Worm (Caenorhabditis elegans) whole organism, L2 larva: ENCODE results near the gene vab-9.
A peak's percentile ranks its signal among the peaks of the same experiment; 100 is the strongest.

Source experiments
- C34F6.9 ChIP-seq: fragments of 150-350 bp; optimal IDR thresholded peaks from 2 replicates; lab custom pipeline; 2014; ENCODE audit warnings: missing biosample characterization, missing genetic modification characterization
- F13H6.1 ChIP-seq: sonication (generic microtip); optimal IDR thresholded peaks from 2 replicates; lab custom pipeline; 2016; ENCODE audit warnings: missing genetic modification characterization, missing compliant biosample characterization
- R02D3.7 ChIP-seq: fragments of 150-350 bp; optimal IDR thresholded peaks from 2 replicates; lab custom pipeline; 2014; ENCODE audit warnings: missing biosample characterization, missing genetic modification characterization
- ZK546.5 ChIP-seq: sonication (generic microtip); optimal IDR thresholded peaks from 2 replicates; lab custom pipeline; 2017; ENCODE audit warnings: missing biosample characterization, missing genetic modification characterization
- alr-1 ChIP-seq: fragments of 150-350 bp; optimal IDR thresholded peaks from 2 replicates; lab custom pipeline; 2014; ENCODE audit warnings: missing biosample characterization, missing genetic modification characterization
- aly-2 ChIP-seq: fragments of 150-350 bp; optimal IDR thresholded peaks from 2 replicates; lab custom pipeline; 2014; ENCODE audit warnings: missing biosample characterization, missing genetic modification characterization
- blmp-1 ChIP-seq: sonication (generic microtip); optimal IDR thresholded peaks from 2 replicates; lab custom pipeline; 2017; ENCODE audit warnings: missing genetic modification characterization, mild to moderate bottlenecking, missing compliant biosample characterization, antibody characterized with exemption, moderate library complexity; ENCODE audit not compliant: insufficient read depth
- ceh-16 ChIP-seq: fragments of 150-350 bp; optimal IDR thresholded peaks from 2 replicates; lab custom pipeline; 2014; ENCODE audit warnings: missing biosample characterization, missing genetic modification characterization
- ceh-82 ChIP-seq: fragments of 150-350 bp; optimal IDR thresholded peaks from 2 replicates; lab custom pipeline; 2014; ENCODE audit warnings: missing biosample characterization, missing genetic modification characterization
- crh-2 ChIP-seq: sonication (generic microtip); optimal IDR thresholded peaks from 2 replicates; lab custom pipeline; 2017; ENCODE audit warnings: missing biosample characterization, missing genetic modification characterization
- dmd-4 ChIP-seq: sonication (generic microtip); optimal IDR thresholded peaks from 2 replicates; lab custom pipeline; 2017; ENCODE audit warnings: missing biosample characterization, missing genetic modification characterization
- elt-1 ChIP-seq: fragments of 150-350 bp; optimal IDR thresholded peaks from 2 replicates; lab custom pipeline; 2014; ENCODE audit warnings: missing biosample characterization, missing genetic modification characterization
- elt-3 ChIP-seq: sonication (generic microtip); optimal IDR thresholded peaks from 2 replicates; lab custom pipeline; 2017; ENCODE audit warnings: missing biosample characterization, missing genetic modification characterization
- gmeb-1 ChIP-seq: fragments of 150-350 bp; optimal IDR thresholded peaks from 2 replicates; lab custom pipeline; 2014; ENCODE audit warnings: missing biosample characterization, missing genetic modification characterization
- lin-39 ChIP-seq: fragments of 150-350 bp; optimal IDR thresholded peaks from 2 replicates; lab custom pipeline; 2014; ENCODE audit warnings: missing biosample characterization, missing genetic modification reagents, missing genetic modification characterization
- lsy-2 ChIP-seq, 2 experiments: fragments of 150-350 bp in 1 of 2; sonication (generic microtip) in 1 of 2; optimal IDR thresholded peaks; 2 replicates each; lab custom pipeline; 2014 to 2017; ENCODE audit warnings: missing biosample characterization in 2 of 2, missing genetic modification characterization in 2 of 2
- mab-5 ChIP-seq: fragments of 150-350 bp; optimal IDR thresholded peaks from 2 replicates; lab custom pipeline; 2014; ENCODE audit warnings: missing biosample characterization, missing genetic modification characterization
- mdl-1 ChIP-seq, 2 experiments: fragments of 150-350 bp in 1 of 2; sonication (generic microtip) in 1 of 2; optimal IDR thresholded peaks; 2 replicates each; lab custom pipeline; 2017; ENCODE audit warnings: missing biosample characterization in 2 of 2, missing genetic modification characterization in 2 of 2
- nhr-129 ChIP-seq: fragments of 150-350 bp; optimal IDR thresholded peaks from 2 replicates; lab custom pipeline; 2014; ENCODE audit warnings: missing biosample characterization, missing genetic modification characterization
- nhr-237 ChIP-seq: fragments of 150-350 bp; optimal IDR thresholded peaks from 2 replicates; lab custom pipeline; 2014; ENCODE audit warnings: missing biosample characterization, missing genetic modification characterization
- nhr-6 ChIP-seq: fragments of 150-350 bp; optimal IDR thresholded peaks from 2 replicates; lab custom pipeline; 2014; ENCODE audit warnings: missing biosample characterization, missing genetic modification characterization
- peb-1 ChIP-seq: fragments of 150-350 bp; optimal IDR thresholded peaks from 2 replicates; lab custom pipeline; 2014; ENCODE audit warnings: missing biosample characterization, missing genetic modification characterization
- sem-4 ChIP-seq: fragments of 150-350 bp; optimal IDR thresholded peaks from 2 replicates; lab custom pipeline; 2014; ENCODE audit warnings: missing biosample characterization, missing genetic modification reagents, missing genetic modification characterization
- sma-3 ChIP-seq: sonication (generic microtip); optimal IDR thresholded peaks from 2 replicates; lab custom pipeline; 2016; ENCODE audit warnings: missing genetic modification reagents, missing genetic modification characterization, missing compliant biosample characterization
- sma-9 ChIP-seq, 2 experiments: fragments of 150-350 bp in 1 of 2; sonication (generic microtip) in 1 of 2; optimal IDR thresholded peaks; 2 replicates each; lab custom pipeline; 2014 to 2016; ENCODE audit warnings: missing genetic modification characterization in 2 of 2, mild to moderate bottlenecking in 1 of 2, missing biosample characterization in 1 of 2, missing compliant biosample characterization in 1 of 2, missing genetic modification reagents in 1 of 2, moderate library complexity in 1 of 2
- snpc-4 ChIP-seq: fragments of 150-350 bp; optimal IDR thresholded peaks from 2 replicates; lab custom pipeline; 2014; ENCODE audit warnings: missing biosample characterization, missing genetic modification characterization
- unc-55 ChIP-seq: fragments of 150-350 bp; sonication (generic microtip); optimal IDR thresholded peaks from 3 replicates; lab custom pipeline; 2014; ENCODE audit warnings: missing biosample characterization, missing genetic modification reagents, missing genetic modification characterization
- unc-62 ChIP-seq: fragments of 150-350 bp; optimal IDR thresholded peaks from 2 replicates; lab custom pipeline; 2014; ENCODE audit warnings: missing biosample characterization, missing genetic modification reagents, missing genetic modification characterization
- zag-1 ChIP-seq: fragments of 150-350 bp; optimal IDR thresholded peaks from 2 replicates; lab custom pipeline; 2014; ENCODE audit warnings: missing biosample characterization, missing genetic modification characterization
- ztf-11 ChIP-seq: sonication (generic microtip); optimal IDR thresholded peaks from 2 replicates; lab custom pipeline; 2017; ENCODE audit warnings: missing biosample characterization, missing genetic modification characterization
- ztf-4 ChIP-seq: fragments of 150-350 bp; optimal IDR thresholded peaks from 2 replicates; lab custom pipeline; 2014; ENCODE audit warnings: missing biosample characterization, missing genetic modification characterization

The vab-9 gene

ce11 chrII:8599214-8599613 is 38.3 kb downstream of the vab-9 start, which contains the start of gene F28C6.5:
Gene F28C6.5, plus strand, starts transcription at chrII:8599514.
- no peak for TF ChIP-seq elt-1
- TF ChIP-seq, all 48 proteins: peak for 0

DNA sequence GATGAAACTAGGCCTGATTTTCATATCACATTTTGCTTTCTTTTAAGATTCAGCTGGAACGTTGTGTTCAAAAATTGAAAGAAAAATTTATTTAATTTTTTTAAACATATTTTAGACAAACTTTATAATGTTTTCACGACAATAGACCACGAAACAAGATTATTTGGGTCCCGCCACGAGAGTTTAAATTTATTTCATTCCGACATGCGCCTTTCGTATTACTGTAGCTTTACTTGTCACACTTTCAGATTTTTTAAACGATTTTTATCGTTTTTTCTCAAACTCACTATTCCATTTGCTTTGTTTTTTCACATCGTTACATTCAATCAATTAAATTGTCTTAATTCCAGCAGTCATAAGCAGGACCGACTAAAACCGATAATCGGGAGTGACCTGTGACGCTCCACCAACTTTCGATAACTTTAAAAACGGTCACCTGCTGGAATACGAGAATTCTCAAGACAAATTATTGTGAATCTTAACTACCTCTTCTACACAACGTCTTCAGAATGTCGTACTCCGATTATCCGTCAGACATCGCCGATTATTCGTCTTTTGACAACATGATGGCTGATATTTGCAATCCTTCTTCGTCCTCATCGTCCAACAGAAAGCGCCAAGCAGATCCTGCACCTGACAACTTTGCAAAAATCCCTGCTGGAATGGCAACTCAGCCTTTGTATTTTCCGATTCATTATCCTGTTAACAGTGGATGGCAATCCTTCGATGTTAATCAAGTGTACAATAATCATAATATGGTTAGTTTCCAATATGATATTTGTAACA is 43.5 kb downstream of the vab-9 start, which contains the start of gene aptf-3:
Gene aptf-3, plus strand, starts transcription at position 351 of the 786 bp plus-strand sequence.
- no peak for TF ChIP-seq ceh-82 (tag; lab: Kevin White, UChicago)
- no peak for TF ChIP-seq mab-5
- no peak for TF ChIP-seq peb-1 (tag; lab: Kevin White, UChicago)
- no peak for TF ChIP-seq elt-3
- no peak for TF ChIP-seq mdl-1 (tag; optimal IDR thresholded peaks at IDR 0.05; lab: Kevin White, UChicago)
- TF ChIP-seq nhr-6 (tag; lab: Kevin White, UChicago) = no peak
- no peak for TF ChIP-seq zag-1 (tag; lab: Kevin White, UChicago)
- no peak for TF ChIP-seq snpc-4
- no peak for TF ChIP-seq alr-1 (tag; lab: Kevin White, UChicago)
- no peak for TF ChIP-seq R02D3.7 (tag; lab: Kevin White, UChicago)
- TF ChIP-seq ztf-4 = no peak
- TF ChIP-seq ceh-16 (tag; lab: Kevin White, UChicago) = no peak
- TF ChIP-seq aly-2 (tag; lab: Kevin White, UChicago) = no peak
- no peak for TF ChIP-seq dmd-4
- no peak for TF ChIP-seq nhr-129 (tag; lab: Kevin White, UChicago)
- no peak for TF ChIP-seq blmp-1 (tag; lab: Kevin White, UChicago)
- TF ChIP-seq, all 48 proteins: peak for 0

ce11 chrII:8590684-8591083 is 46.8 kb downstream of the vab-9 start, which contains the start of gene aptf-4:
Gene aptf-4, plus strand, starts transcription at chrII:8590984.
- TF ChIP-seq unc-55 (GFP tag; lab: Kevin White, UChicago) (peak; percentile 26), sma-3 (no peak), peb-1 (tag; lab: Kevin White, UChicago) (no peak), nhr-129 (tag; lab: Kevin White, UChicago) (no peak)

DNA sequence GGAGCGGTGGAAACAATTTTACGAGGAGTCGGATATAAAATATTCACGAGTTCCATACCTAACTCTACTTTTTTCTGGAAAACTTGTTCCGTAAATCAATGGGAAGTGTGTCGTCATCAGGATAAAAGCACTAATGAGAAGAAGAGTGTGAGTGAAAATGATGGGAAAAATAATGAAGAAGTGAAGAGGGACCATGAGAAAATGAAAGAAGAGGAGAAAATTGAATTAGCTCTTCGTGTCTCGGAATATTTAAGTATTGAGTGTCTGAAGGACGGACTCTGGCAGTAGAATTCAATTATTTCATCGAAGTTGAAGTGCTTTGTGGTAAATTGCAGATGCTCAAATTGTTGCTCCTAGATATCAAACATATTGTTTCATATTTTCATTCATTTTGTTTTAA is 48.3 kb downstream of the vab-9 start:
- TF ChIP-seq sma-9 (GFP tag; optimal IDR thresholded peaks at IDR 0.05; lab: Kevin White, UChicago) (peak; percentile 38), sma-9 (tag; optimal IDR thresholded peaks at IDR 0.05; lab: Kevin White, UChicago) (no peak), zag-1 (tag; lab: Kevin White, UChicago) (peak; percentile 40), crh-2 (peak; percentile 35), lsy-2 (tag; optimal IDR thresholded peaks at IDR 0.05; lab: Kevin White, UChicago) (peak in 1 of 2 experiments; percentile 39), unc-62 (GFP tag; lab: Kevin White, UChicago) (no peak), unc-55 (GFP tag; lab: Kevin White, UChicago) (peak; percentile 17), C34F6.9 (tag; lab: Kevin White, UChicago) (peak; percentile 49), ceh-16 (tag; lab: Kevin White, UChicago) (no peak)
- TF ChIP-seq, all 48 proteins: peak for 6

DNA sequence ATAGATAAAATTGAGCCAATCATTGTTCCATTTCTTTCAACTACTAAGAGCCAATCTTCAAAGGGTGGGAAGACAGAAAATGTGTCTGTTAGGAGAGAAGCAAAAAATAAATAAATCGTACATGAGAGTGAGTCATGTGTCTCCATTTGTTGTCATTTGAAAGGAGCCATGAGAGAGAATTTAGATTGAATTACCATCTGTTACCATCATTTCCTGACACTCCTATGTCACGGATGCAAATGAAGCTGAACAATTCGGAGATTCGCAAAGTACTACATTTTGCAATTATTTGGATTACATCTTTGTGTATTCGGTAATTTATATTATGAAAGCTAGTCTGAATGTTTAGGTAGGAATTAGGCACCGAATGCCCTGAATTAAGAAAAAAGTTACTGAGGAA is 49.1 kb downstream of the vab-9 start:
- no peak for TF ChIP-seq ztf-11 (tag; lab: Kevin White, UChicago)
- peak; percentile 16 for TF ChIP-seq lin-39 (tag; lab: Kevin White, UChicago)
- TF ChIP-seq, all 48 proteins: peak for 1

DNA sequence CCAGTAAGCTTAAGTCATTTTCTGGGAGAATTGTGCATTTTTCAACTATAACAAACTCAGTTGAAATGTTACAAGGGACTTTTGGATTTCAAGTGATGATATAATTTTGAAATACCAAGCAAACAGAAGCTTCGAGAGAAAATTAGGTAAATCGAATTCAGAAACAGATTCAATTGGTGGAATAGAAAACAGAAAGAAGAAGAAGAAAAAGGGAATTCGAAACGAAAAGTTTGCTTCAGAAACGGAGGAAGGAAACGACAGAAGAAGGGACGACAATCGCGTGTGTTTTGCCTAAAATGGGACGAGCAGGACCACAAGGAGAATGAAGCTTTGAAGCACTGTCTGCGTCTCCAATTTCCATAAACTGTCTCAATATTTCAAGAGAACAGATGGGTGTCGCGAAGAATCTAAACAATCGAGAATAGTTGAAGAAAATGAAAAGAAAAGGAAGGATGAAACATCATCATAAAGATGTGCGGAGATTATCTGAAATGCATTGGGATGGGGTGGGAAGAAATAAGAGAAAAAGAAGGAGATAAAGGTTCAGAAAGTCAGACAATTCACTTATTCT is 49.8 kb downstream of the vab-9 start:
- TF ChIP-seq gmeb-1 (tag; lab: Kevin White, UChicago) = no peak
- no peak for TF ChIP-seq dmd-4
- TF ChIP-seq unc-55 (GFP tag; lab: Kevin White, UChicago) = peak; percentile 70
- no peak for TF ChIP-seq nhr-237 (tag; lab: Kevin White, UChicago)
- TF ChIP-seq sem-4 (tag; lab: Kevin White, UChicago) = peak; percentile 29
- no peak for TF ChIP-seq ZK546.5 (tag; lab: Kevin White, UChicago)
- peak; percentile 11 for TF ChIP-seq F13H6.1 (tag; lab: Kevin White, UChicago)
- TF ChIP-seq lsy-2 (tag; optimal IDR thresholded peaks at IDR 0.05; lab: Kevin White, UChicago) = peak in 1 of 2 experiments; percentile 18
- TF ChIP-seq zag-1 (tag; lab: Kevin White, UChicago) = peak; percentile 28
- peak; percentile 21 for TF ChIP-seq nhr-129 (tag; lab: Kevin White, UChicago)
- TF ChIP-seq, all 48 proteins: peak for 6
